Worm (Caenorhabditis elegans) whole organism, young adult: ENCODE measurements around the gene skr-5.

Experiments used
- F49E8.2 ChIP-seq: sonication (generic microtip); optimal IDR thresholded peaks from 3 replicates; lab custom pipeline; 2017; ENCODE audit warnings: missing genetic modification characterization, mild to moderate bottlenecking, missing compliant biosample characterization, antibody characterized with exemption, moderate library complexity; ENCODE audit not compliant: insufficient read depth
- Y95B8A.8 ChIP-seq: fragments of 200-800 bp; sonication (Bioruptor generic); IDR thresholded peaks from 2 replicates; pipeline ENCODE4 v1.3.6; 2022; ENCODE audit warnings: missing genetic modification reagents, missing genetic modification characterization, missing compliant biosample characterization
- bed-1 ChIP-seq: fragments of 200-800 bp; sonication (Bioruptor generic); IDR thresholded peaks from 2 replicates; pipeline ENCODE4 v1.3.6; 2022; ENCODE audit warnings: missing genetic modification reagents, missing genetic modification characterization, missing compliant biosample characterization
- egl-18 ChIP-seq: fragments of 200-800 bp; sonication (Bioruptor generic); IDR thresholded peaks from 2 replicates; pipeline ENCODE4 v1.3.6; 2022; ENCODE audit warnings: missing genetic modification reagents, missing genetic modification characterization, missing compliant biosample characterization
- let-607 ChIP-seq, 2 experiments: fragments of 200-800 bp in 1 of 2; sonication (Bioruptor generic) in 1 of 2; sonication (generic microtip) in 1 of 2; optimal IDR thresholded peaks; 2 replicates each; lab custom pipeline; 2016 to 2018; ENCODE audit warnings: mild to moderate bottlenecking in 2 of 2, missing compliant biosample characterization in 2 of 2, missing genetic modification characterization in 2 of 2, moderate library complexity in 2 of 2, missing genotype in 1 of 2
- lin-35 ChIP-seq, 3 experiments: fragments of 150-350 bp in 2 of 3; sonication (generic microtip) in 1 of 3; optimal IDR thresholded peaks; 2 replicates each; lab custom pipeline; 2014 to 2018; ENCODE audit warnings: missing biosample characterization in 3 of 3, missing genetic modification characterization in 3 of 3, missing genetic modification reagents in 3 of 3
- nfya-2 ChIP-seq: fragments of 200-800 bp; sonication (Bioruptor generic); IDR thresholded peaks from 2 replicates; pipeline ENCODE4 v1.3.6; 2022; ENCODE audit warnings: missing genetic modification reagents, missing genetic modification characterization, missing compliant biosample characterization
- nhr-90 ChIP-seq: sonication (generic microtip); optimal IDR thresholded peaks from 2 replicates; lab custom pipeline; 2016; ENCODE audit warnings: missing genotype, mild to moderate bottlenecking, missing genetic modification characterization, missing compliant biosample characterization

ce11 chrV:17327867-17328266 is 19.8 kb upstream of the skr-5 start, which contains the start of gene sdz-16:
- TF ChIP-seq nfya-2 (GFP tag; lab: Robert Waterston, UW), result no peak
- TF ChIP-seq egl-18 (GFP tag; lab: Robert Waterston, UW), result no peak
- no peak for TF ChIP-seq bed-1 (GFP tag; lab: Robert Waterston, UW)
- no peak for TF ChIP-seq F49E8.2 (tag; lab: Kevin White, UChicago)
- TF ChIP-seq let-607 (tag; optimal IDR thresholded peaks at IDR 0.05; lab: Kevin White, UChicago), result no peak
- TF ChIP-seq lin-35 (GFP tag; optimal IDR thresholded peaks at IDR 0.05; lab: Kevin White, UChicago), result no peak
- no peak for TF ChIP-seq Y95B8A.8 (GFP tag; lab: Robert Waterston, UW)
- no peak for TF ChIP-seq nhr-90 (tag; lab: Kevin White, UChicago)
